Worm (Caenorhabditis elegans) whole organism, early embryonic: Measurements from ENCODE around the gene capg-2.

ENCODE experiments used
- B0310.2 ChIP-seq: sonication (generic microtip); optimal IDR thresholded peaks from 2 replicates; lab custom pipeline; 2016; ENCODE audit warnings: mild to moderate bottlenecking, missing genetic modification characterization, missing compliant biosample characterization
- F13C5.2 ChIP-seq: sonication (generic microtip); optimal IDR thresholded peaks from 2 replicates; lab custom pipeline; 2017; ENCODE audit warnings: mild to moderate bottlenecking, missing genetic modification characterization, inconsistent platforms, missing compliant biosample characterization
- aly-1 ChIP-seq: sonication (generic microtip); optimal IDR thresholded peaks from 2 replicates; lab custom pipeline; 2016; ENCODE audit warnings: missing genetic modification characterization, missing compliant biosample characterization
- ama-1 ChIP-seq: fragments of 150-350 bp; optimal IDR thresholded peaks from 2 replicates; lab custom pipeline; 2014
- ceh-13 ChIP-seq: fragments of 200-800 bp; sonication (Bioruptor generic); optimal IDR thresholded peaks from 2 replicates; lab custom pipeline; 2018; ENCODE audit warnings: mild to moderate bottlenecking, missing genetic modification characterization, missing compliant biosample characterization
- ceh-36 ChIP-seq: sonication (generic microtip); optimal IDR thresholded peaks from 2 replicates; lab custom pipeline; 2016; ENCODE audit warnings: missing genetic modification characterization, inconsistent platforms, missing compliant biosample characterization
- ets-7 ChIP-seq: sonication (generic microtip); optimal IDR thresholded peaks from 2 replicates; lab custom pipeline; 2016; ENCODE audit warnings: missing genotype, missing genetic modification characterization, missing compliant biosample characterization
- flt-1 ChIP-seq: fragments of 200-800 bp; sonication (Bioruptor generic); IDR thresholded peaks from 2 replicates; pipeline ENCODE4 v1.3.6; 2022; ENCODE audit warnings: missing genetic modification characterization, missing compliant biosample characterization
- hmbx-1 ChIP-seq: sonication (generic microtip); optimal IDR thresholded peaks from 2 replicates; lab custom pipeline; 2016; ENCODE audit warnings: mild to moderate bottlenecking, missing genetic modification characterization, missing compliant biosample characterization
- hmg-4 ChIP-seq: fragments of 200-800 bp; sonication (Bioruptor generic); optimal IDR thresholded peaks from 2 replicates; lab custom pipeline; 2018; ENCODE audit warnings: mild to moderate bottlenecking, missing genetic modification characterization, missing compliant biosample characterization
- hnd-1 ChIP-seq: sonication (generic microtip); optimal IDR thresholded peaks from 2 replicates; lab custom pipeline; 2016; ENCODE audit warnings: missing genetic modification characterization, missing compliant biosample characterization
- pes-1 ChIP-seq: fragments of 200-800 bp; sonication (Bioruptor generic); IDR thresholded peaks from 2 replicates; pipeline ENCODE4 v1.3.6; 2022; ENCODE audit warnings: missing genetic modification reagents, missing genetic modification characterization, missing compliant biosample characterization
- scrt-1 ChIP-seq: fragments of 200-800 bp; sonication (Bioruptor generic); IDR thresholded peaks from 2 replicates; pipeline ENCODE4 v1.3.6; 2022; ENCODE audit warnings: missing genetic modification characterization, missing compliant biosample characterization
- sea-1 ChIP-seq: fragments of 200-800 bp; sonication (Bioruptor generic); conservative IDR thresholded peaks from 2 replicates; pipeline ENCODE4 v1.3.6; 2022; ENCODE audit warnings: missing genetic modification characterization, missing compliant biosample characterization
- tbx-11 ChIP-seq: fragments of 200-800 bp; sonication (Bioruptor generic); IDR thresholded peaks from 2 replicates; pipeline ENCODE4 v1.3.6; 2022; ENCODE audit warnings: missing genetic modification characterization, missing compliant biosample characterization
- tbx-37 ChIP-seq: fragments of 200-800 bp; sonication (Bioruptor generic); conservative IDR thresholded peaks from 2 replicates; pipeline ENCODE4 v1.3.6; 2022; ENCODE audit warnings: missing genetic modification reagents, missing genetic modification characterization, missing compliant biosample characterization
- tra-4 ChIP-seq: sonication (generic microtip); optimal IDR thresholded peaks from 2 replicates; lab custom pipeline; 2017; ENCODE audit warnings: missing genetic modification characterization, missing compliant biosample characterization

Gene capg-2

ce11 chrV:12263723-12264122, 8.0 kb upstream of the capg-2 start, which contains the start of gene ssp-35:
TSS of gene ssp-35 (minus strand) at chrV:12263823.
- TF ChIP-seq pes-1 (GFP tag; lab: Robert Waterston, UW), result no peak
- TF ChIP-seq tbx-11 (GFP tag; lab: Robert Waterston, UW), result no peak
- no peak for TF ChIP-seq hmbx-1 (tag; lab: Kevin White, UChicago)
- no peak for TF ChIP-seq tbx-37 (GFP tag; lab: Robert Waterston, UW)
- TF ChIP-seq ceh-36 (tag; lab: Kevin White, UChicago), result no peak

- no peak for TF ChIP-seq hmbx-1 (tag; lab: Kevin White, UChicago)
- TF ChIP-seq sea-1, result no peak
- no peak for TF ChIP-seq ets-7 (tag; lab: Kevin White, UChicago)
- TF ChIP-seq pes-1 (GFP tag; lab: Robert Waterston, UW), result no peak
- TF ChIP-seq ama-1 (lab: Kevin White, UChicago), result no peak
- TF ChIP-seq tra-4 (tag; lab: Kevin White, UChicago), result no peak
- no peak for TF ChIP-seq ceh-13
- no peak for TF ChIP-seq F13C5.2 (tag; lab: Kevin White, UChicago)
- TF ChIP-seq scrt-1 (GFP tag; lab: Robert Waterston, UW), result no peak
- TF ChIP-seq tbx-37 (GFP tag; lab: Robert Waterston, UW), result no peak
- TF ChIP-seq flt-1, result no peak
- no peak for TF ChIP-seq aly-1 (tag; lab: Kevin White, UChicago)
- no peak for TF ChIP-seq B0310.2 (tag; lab: Kevin White, UChicago)
- no peak for TF ChIP-seq hmg-4
- no peak for TF ChIP-seq hnd-1 (tag; lab: Kevin White, UChicago)
- no peak for TF ChIP-seq tbx-11 (GFP tag; lab: Robert Waterston, UW)
These were observed 2.4 kb upstream of the capg-2 start, which contains the start of gene twk-24 for ce11 chrV:12269272-12269767. TSS of gene twk-24 (minus strand) at chrV:12269322.

DNA sequence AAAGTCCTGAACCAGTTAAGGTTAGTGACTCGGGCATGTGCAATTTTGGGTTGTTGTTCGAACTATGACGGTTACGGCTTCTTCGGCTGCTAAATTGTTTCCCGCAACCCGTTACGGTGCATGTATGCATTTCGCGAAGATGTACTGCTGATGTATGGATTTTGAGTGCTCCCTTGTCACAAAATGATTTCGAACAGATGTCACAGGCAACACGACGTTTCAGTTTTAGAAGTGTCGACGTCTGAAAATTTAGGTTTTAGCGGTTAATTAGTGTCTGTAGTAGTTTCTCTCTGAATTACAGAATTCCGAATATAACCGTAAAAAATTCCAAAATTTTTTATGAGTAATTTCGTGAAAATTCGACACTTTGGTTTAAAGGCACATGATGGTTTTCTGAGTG, 4.0 kb downstream of the capg-2 start:
- TF ChIP-seq flt-1 (no peak), aly-1 (tag; lab: Kevin White, UChicago) (no peak), hmbx-1 (tag; lab: Kevin White, UChicago) (no peak), F13C5.2 (tag; lab: Kevin White, UChicago) (no peak), ets-7 (tag; lab: Kevin White, UChicago) (no peak), hmg-4 (no peak), tbx-37 (GFP tag; lab: Robert Waterston, UW) (no peak), tra-4 (tag; lab: Kevin White, UChicago) (no peak), B0310.2 (tag; lab: Kevin White, UChicago) (no peak), ceh-36 (tag; lab: Kevin White, UChicago) (no peak), hnd-1 (tag; lab: Kevin White, UChicago) (no peak)

ce11 chrV:12276946-12277345, 5.3 kb downstream of the capg-2 start, which contains the start of gene bnc-1:
TSS of gene bnc-1 (minus strand) at chrV:12277046.
- TF ChIP-seq hmbx-1 (tag; lab: Kevin White, UChicago) (no peak), scrt-1 (GFP tag; lab: Robert Waterston, UW) (no peak), tbx-11 (GFP tag; lab: Robert Waterston, UW) (no peak), ama-1 (lab: Kevin White, UChicago) (no peak), flt-1 (no peak), ceh-13 (no peak), tra-4 (tag; lab: Kevin White, UChicago) (no peak), pes-1 (GFP tag; lab: Robert Waterston, UW) (no peak), ceh-36 (tag; lab: Kevin White, UChicago) (no peak), hnd-1 (tag; lab: Kevin White, UChicago) (no peak)

ce11 chrV:12281508-12281907, 9.8 kb downstream of the capg-2 start:
- TF ChIP-seq hmg-4 (no peak), aly-1 (tag; lab: Kevin White, UChicago) (no peak), ceh-36 (tag; lab: Kevin White, UChicago) (peak; percentile 3), hmbx-1 (tag; lab: Kevin White, UChicago) (no peak)

- no peak for TF ChIP-seq ama-1 (lab: Kevin White, UChicago)
- no peak for TF ChIP-seq tbx-37 (GFP tag; lab: Robert Waterston, UW)
- no peak for TF ChIP-seq aly-1 (tag; lab: Kevin White, UChicago)
- TF ChIP-seq hnd-1 (tag; lab: Kevin White, UChicago), result no peak
- TF ChIP-seq flt-1, result no peak
- no peak for TF ChIP-seq hmg-4
- TF ChIP-seq pes-1 (GFP tag; lab: Robert Waterston, UW), result no peak
- no peak for TF ChIP-seq scrt-1 (GFP tag; lab: Robert Waterston, UW)
- no peak for TF ChIP-seq ets-7 (tag; lab: Kevin White, UChicago)
These were observed 11.5 kb downstream of the capg-2 start, which contains the start of gene F55C5.10 for ce11 chrV:12283187-12283586. TSS of gene F55C5.10 (plus strand) at chrV:12283487.

DNA sequence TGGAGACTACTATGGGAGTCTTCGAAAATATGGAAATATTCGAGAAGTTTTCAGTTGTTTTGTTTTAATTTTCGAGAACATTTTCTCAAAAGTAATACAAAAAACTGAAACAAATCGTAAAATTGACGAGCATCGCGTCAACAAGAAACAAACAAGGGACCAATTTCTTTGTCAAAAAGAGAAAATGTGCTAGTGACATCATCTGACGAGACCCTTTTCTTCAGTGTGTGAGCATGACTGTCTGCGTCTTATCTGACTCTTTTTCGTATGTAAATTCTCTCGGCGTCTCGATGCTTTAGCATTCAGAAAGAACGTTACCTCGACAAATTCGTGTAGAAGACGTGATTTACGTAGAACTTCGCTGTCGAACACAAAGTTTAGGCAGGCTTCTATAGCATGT, 16.0 kb downstream of the capg-2 start:
- TF ChIP-seq F13C5.2 (tag; lab: Kevin White, UChicago) (no peak), pes-1 (GFP tag; lab: Robert Waterston, UW) (no peak), ama-1 (lab: Kevin White, UChicago) (no peak), aly-1 (tag; lab: Kevin White, UChicago) (no peak), B0310.2 (tag; lab: Kevin White, UChicago) (no peak), ceh-36 (tag; lab: Kevin White, UChicago) (no peak), flt-1 (no peak), hmg-4 (no peak), sea-1 (no peak), scrt-1 (GFP tag; lab: Robert Waterston, UW) (no peak), hmbx-1 (tag; lab: Kevin White, UChicago) (no peak), tra-4 (tag; lab: Kevin White, UChicago) (no peak), hnd-1 (tag; lab: Kevin White, UChicago) (no peak), ets-7 (tag; lab: Kevin White, UChicago) (no peak), ceh-13 (no peak), tbx-11 (GFP tag; lab: Robert Waterston, UW) (no peak), tbx-37 (GFP tag; lab: Robert Waterston, UW) (no peak)
